Fruit fly (Drosophila melanogaster) whole organism, embryonic: Measurements from ENCODE around the gene CG12301.

Experiments used
- Abd-B ChIP-seq: fragments of 200-800 bp; sonication (Bioruptor generic); optimal IDR thresholded peaks from 2 replicates; lab custom pipeline; 2018; ENCODE audit warnings: missing biosample characterization, mild to moderate bottlenecking, missing genetic modification characterization, moderate library complexity
- BEAF-32 ChIP-seq: fragments of 200-800 bp; sonication (Bioruptor generic); optimal IDR thresholded peaks from 3 replicates; lab custom pipeline; 2017; ENCODE audit warnings: missing biosample characterization, missing genetic modification characterization, mild to moderate bottlenecking, moderate library complexity, missing genetic modification reagents
- CG10147 ChIP-seq: fragments of 200-800 bp; sonication (Bioruptor generic); optimal IDR thresholded peaks from 2 replicates; lab custom pipeline; 2019; ENCODE audit warnings: missing biosample characterization, mild to moderate bottlenecking, missing genetic modification characterization, moderate library complexity
- CG10366 ChIP-seq: fragments of 200-800 bp; sonication (Bioruptor generic); IDR thresholded peaks from 2 replicates; pipeline ENCODE4 v1.3.6; 2022; ENCODE audit warnings: missing biosample characterization, missing genetic modification characterization
- CG12769 ChIP-seq: fragments of 200-800 bp; sonication (Bioruptor generic); optimal IDR thresholded peaks from 2 replicates; lab custom pipeline; 2019; ENCODE audit warnings: missing biosample characterization, mild to moderate bottlenecking, missing genetic modification characterization, moderate library complexity
- CG14050 ChIP-seq: fragments of 200-800 bp; sonication (Bioruptor generic); IDR thresholded peaks from 3 replicates; pipeline ENCODE4 v1.3.6; 2022; ENCODE audit warnings: missing biosample characterization, missing genetic modification characterization
- CG15073 ChIP-seq: fragments of 200-800 bp; sonication (Bioruptor generic); optimal IDR thresholded peaks from 2 replicates; lab custom pipeline; 2016; ENCODE audit warnings: missing biosample characterization, missing genetic modification characterization
- CG17829 ChIP-seq: fragments of 200-800 bp; optimal IDR thresholded peaks from 2 replicates; lab custom pipeline; 2019; ENCODE audit warnings: missing biosample characterization, mild to moderate bottlenecking, missing genetic modification characterization, moderate library complexity
- CG17912 ChIP-seq: fragments of 200-800 bp; sonication (Bioruptor generic); optimal IDR thresholded peaks from 2 replicates; lab custom pipeline; 2018; ENCODE audit warnings: missing biosample characterization, mild to moderate bottlenecking, missing genetic modification characterization
- CG18599 ChIP-seq: fragments of 200-800 bp; sonication (Bioruptor generic); optimal IDR thresholded peaks from 3 replicates; lab custom pipeline; 2017; ENCODE audit warnings: missing biosample characterization, missing genetic modification characterization, mild to moderate bottlenecking, moderate library complexity, missing genetic modification reagents
- CG18619 ChIP-seq: fragments of 200-800 bp; sonication (Bioruptor generic); optimal IDR thresholded peaks from 3 replicates; lab custom pipeline; 2017; ENCODE audit warnings: missing biosample characterization, mild to moderate bottlenecking, missing genetic modification characterization
- CG30403 ChIP-seq: fragments of 200-800 bp; sonication (Bioruptor generic); optimal IDR thresholded peaks from 3 replicates; lab custom pipeline; 2016; ENCODE audit warnings: missing biosample characterization, missing genetic modification characterization
- CG31441 ChIP-seq: fragments of 200-800 bp; sonication (Bioruptor generic); IDR thresholded peaks from 2 replicates; pipeline ENCODE4 v1.3.6; 2022; ENCODE audit warnings: missing biosample characterization, missing genetic modification characterization
- CG4404 ChIP-seq: fragments of 200-800 bp; sonication (Bioruptor generic); IDR thresholded peaks from 2 replicates; pipeline ENCODE4 v1.3.6; 2022; ENCODE audit warnings: missing biosample characterization, missing genetic modification characterization
- CG6175 ChIP-seq: fragments of 200-800 bp; sonication (Bioruptor generic); IDR thresholded peaks from 3 replicates; pipeline ENCODE4 v1.3.6; 2022; ENCODE audit warnings: missing biosample characterization, missing genetic modification characterization
- CG6254 ChIP-seq: fragments of 200-800 bp; sonication (Bioruptor generic); optimal IDR thresholded peaks from 3 replicates; lab custom pipeline; 2017; ENCODE audit warnings: mild to moderate bottlenecking, missing biosample characterization, missing genetic modification reagents, missing genetic modification characterization
- CG6654 ChIP-seq: fragments of 200-800 bp; sonication (Bioruptor generic); optimal IDR thresholded peaks from 2 replicates; lab custom pipeline; 2017; ENCODE audit warnings: missing biosample characterization, mild to moderate bottlenecking, missing genetic modification characterization
- CG7839 ChIP-seq: fragments of 200-800 bp; sonication (Bioruptor generic); optimal IDR thresholded peaks from 3 replicates; lab custom pipeline; 2018; ENCODE audit warnings: missing biosample characterization, mild to moderate bottlenecking, missing genetic modification characterization, moderate library complexity
- CG9876 ChIP-seq: fragments of 200-800 bp; sonication (Bioruptor generic); optimal IDR thresholded peaks from 2 replicates; lab custom pipeline; 2016; ENCODE audit warnings: missing biosample characterization, missing genetic modification characterization
- Drgx ChIP-seq: fragments of 200-800 bp; sonication (Bioruptor generic); IDR thresholded peaks from 2 replicates; pipeline ENCODE4 v1.3.6; 2022; ENCODE audit warnings: missing biosample characterization, missing genetic modification characterization
- Fer3 ChIP-seq: fragments of 200-800 bp; sonication (Bioruptor generic); optimal IDR thresholded peaks from 2 replicates; lab custom pipeline; 2018; ENCODE audit warnings: missing biosample characterization, mild to moderate bottlenecking, missing genetic modification characterization, moderate library complexity
- Gug ChIP-seq: fragments of 200-800 bp; sonication (Bioruptor generic); IDR thresholded peaks from 4 replicates; pipeline ENCODE4 v1.3.6; 2022; ENCODE audit warnings: missing biosample characterization, missing genetic modification characterization
- HmgZ ChIP-seq: fragments of 200-800 bp; sonication (Bioruptor generic); optimal IDR thresholded peaks from 2 replicates; lab custom pipeline; 2018; ENCODE audit warnings: missing biosample characterization, mild to moderate bottlenecking, missing genetic modification characterization
- Hmx ChIP-seq: fragments of 200-800 bp; sonication (Bioruptor generic); optimal IDR thresholded peaks from 2 replicates; lab custom pipeline; 2016; ENCODE audit warnings: missing biosample characterization, missing genetic modification characterization
- MTF-1 ChIP-seq: fragments of 200-800 bp; sonication (Bioruptor generic); optimal IDR thresholded peaks from 2 replicates; lab custom pipeline; 2018; ENCODE audit warnings: missing biosample characterization, mild to moderate bottlenecking, missing genetic modification characterization, borderline replicate concordance
- Meics ChIP-seq: fragments of 200-800 bp; sonication (Bioruptor generic); optimal IDR thresholded peaks from 2 replicates; lab custom pipeline; 2017; ENCODE audit warnings: missing biosample characterization, mild to moderate bottlenecking, missing genetic modification characterization
- Optix ChIP-seq: fragments of 200-800 bp; sonication (Bioruptor generic); IDR thresholded peaks from 3 replicates; pipeline ENCODE4 v1.3.6; 2022; ENCODE audit warnings: missing biosample characterization, missing genetic modification characterization
- Pdp1 ChIP-seq, 2 experiments: fragments of 200-800 bp; sonication (Bioruptor generic); optimal IDR thresholded peaks; 3 replicates each; lab custom pipeline; 2016; ENCODE audit warnings: missing biosample characterization in 2 of 2, missing genetic modification characterization in 2 of 2, mild to moderate bottlenecking in 1 of 2, moderate library complexity in 1 of 2
- Sox100B ChIP-seq: fragments of 200-800 bp; sonication (Bioruptor generic); optimal IDR thresholded peaks from 3 replicates; lab custom pipeline; 2018; ENCODE audit warnings: missing biosample characterization, mild to moderate bottlenecking, missing genetic modification characterization
- Spps ChIP-seq: fragments of 200-800 bp; sonication (Bioruptor generic); optimal IDR thresholded peaks from 2 replicates; lab custom pipeline; 2018; ENCODE audit warnings: missing biosample characterization, mild to moderate bottlenecking, missing genetic modification characterization
- Vsx1 ChIP-seq: fragments of 200-800 bp; sonication (Bioruptor generic); optimal IDR thresholded peaks from 2 replicates; lab custom pipeline; 2017; ENCODE audit warnings: missing biosample characterization, mild to moderate bottlenecking, missing genetic modification characterization, missing genetic modification reagents
- abd-A ChIP-seq: fragments of 200-800 bp; sonication (Bioruptor generic); optimal IDR thresholded peaks from 3 replicates; lab custom pipeline; 2019; ENCODE audit warnings: missing biosample characterization, mild to moderate bottlenecking, missing genetic modification characterization, moderate library complexity
- cato ChIP-seq: fragments of 200-800 bp; sonication (Bioruptor generic); optimal IDR thresholded peaks from 2 replicates; lab custom pipeline; 2016; ENCODE audit warnings: missing biosample characterization, missing genetic modification characterization, borderline replicate concordance
- chm ChIP-seq: fragments of 200-800 bp; sonication (Bioruptor generic); IDR thresholded peaks from 2 replicates; pipeline ENCODE4 v1.3.6; 2022; ENCODE audit warnings: missing biosample characterization, missing genetic modification characterization
- esg ChIP-seq: fragments of 200-800 bp; sonication (Bioruptor generic); conservative IDR thresholded peaks from 2 replicates; pipeline ENCODE4 v1.3.6; 2022; ENCODE audit warnings: missing biosample characterization, missing genetic modification characterization
- fd96Cb ChIP-seq: fragments of 200-800 bp; sonication (Bioruptor generic); optimal IDR thresholded peaks from 2 replicates; lab custom pipeline; 2018; ENCODE audit warnings: missing biosample characterization, mild to moderate bottlenecking, missing genetic modification characterization, moderate library complexity
- grau ChIP-seq: fragments of 200-800 bp; optimal IDR thresholded peaks from 3 replicates; lab custom pipeline; 2019; ENCODE audit warnings: missing biosample characterization, mild to moderate bottlenecking, missing genetic modification characterization, moderate library complexity
- lbe ChIP-seq: fragments of 200-800 bp; sonication (Bioruptor generic); optimal IDR thresholded peaks from 2 replicates; lab custom pipeline; 2016; ENCODE audit warnings: missing biosample characterization, mild to moderate bottlenecking, missing genetic modification characterization
- lmd ChIP-seq: fragments of 200-800 bp; sonication (Bioruptor generic); IDR thresholded peaks from 2 replicates; pipeline ENCODE4 v1.3.6; 2022; ENCODE audit warnings: missing biosample characterization, missing genetic modification characterization
- lola ChIP-seq, 3 experiments: fragments of >200 bp in 2 of 3; fragments of 200-800 bp in 1 of 3; sonication (Bioruptor generic) in 1 of 3; optimal IDR thresholded peaks; 2 replicates each; lab custom pipeline; 2017 to 2019; ENCODE audit warnings: missing biosample characterization in 3 of 3, missing genetic modification characterization in 3 of 3, mild to moderate bottlenecking in 1 of 3, moderate library complexity in 1 of 3
- luna ChIP-seq: fragments of 200-800 bp; sonication (Bioruptor generic); optimal IDR thresholded peaks from 2 replicates; lab custom pipeline; 2016; ENCODE audit warnings: missing biosample characterization, missing genetic modification characterization
- mld ChIP-seq: fragments of 200-800 bp; sonication (Bioruptor generic); IDR thresholded peaks from 3 replicates; pipeline ENCODE4 v1.3.6; 2022; ENCODE audit warnings: missing biosample characterization, missing genetic modification characterization; ENCODE audit not compliant: partially characterized antibody
- nau ChIP-seq: fragments of 200-800 bp; sonication (Bioruptor generic); optimal IDR thresholded peaks from 3 replicates; lab custom pipeline; 2017; ENCODE audit warnings: missing biosample characterization, mild to moderate bottlenecking, missing genetic modification characterization, missing genetic modification reagents
- oc ChIP-seq: fragments of 200-800 bp; sonication (Bioruptor generic); optimal IDR thresholded peaks from 2 replicates; lab custom pipeline; 2018; ENCODE audit warnings: missing biosample characterization, mild to moderate bottlenecking, missing genetic modification characterization, moderate library complexity
- ranshi ChIP-seq: fragments of 200-800 bp; sonication (Bioruptor generic); IDR thresholded peaks from 2 replicates; pipeline ENCODE4 v1.3.6; 2022; ENCODE audit warnings: missing biosample characterization, missing genetic modification characterization
- sens ChIP-seq: fragments of 200-800 bp; sonication (Bioruptor generic); peaks from one replicate; lab custom pipeline; 2016; ENCODE audit warnings: missing biosample characterization, missing genetic modification characterization
- sima ChIP-seq: fragments of 200-800 bp; sonication (Bioruptor generic); optimal IDR thresholded peaks from 2 replicates; lab custom pipeline; 2016; ENCODE audit warnings: missing biosample characterization, missing genetic modification characterization
- slp2 ChIP-seq: fragments of 200-800 bp; sonication (Bioruptor generic); optimal IDR thresholded peaks from 2 replicates; lab custom pipeline; 2016; ENCODE audit warnings: missing biosample characterization, missing genetic modification characterization

CG12301 gene

DNA sequence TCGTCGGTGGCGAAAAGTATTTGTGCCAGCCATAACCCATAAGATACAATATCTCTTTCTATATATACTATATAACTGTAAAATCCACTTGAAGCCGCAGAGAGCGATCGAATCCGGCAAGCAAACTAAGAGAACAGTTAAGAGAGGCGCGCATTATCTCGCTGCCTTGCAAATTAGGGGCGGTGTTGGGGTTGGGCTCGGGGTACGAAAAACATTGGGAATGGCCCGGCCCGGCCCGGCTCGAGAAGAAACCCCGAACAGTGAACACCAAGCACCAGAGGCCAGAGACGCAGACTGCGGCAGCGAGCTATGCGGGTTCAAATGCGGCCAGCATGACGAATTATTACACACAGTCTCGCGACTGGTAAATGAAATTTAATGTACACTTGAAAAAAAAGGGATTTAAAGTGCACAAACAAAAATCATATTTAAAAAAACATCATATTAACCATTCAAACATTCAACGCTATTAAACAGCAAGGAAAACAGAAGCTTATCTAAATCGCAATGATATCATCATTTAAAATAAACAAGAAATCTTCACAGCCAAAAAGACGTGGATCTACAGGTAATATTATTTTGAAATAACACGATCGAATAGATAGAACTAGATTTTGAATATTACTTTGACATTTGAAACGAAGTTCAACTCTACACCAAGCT, 48.1 kb upstream of the CG12301 start:
- TF ChIP-seq CG15073 (GFP tag; lab: Kevin White, UChicago) (no peak), CG10147 (peak; percentile 32), cato (GFP tag; lab: Kevin White, UChicago) (no peak), Optix (no peak), slp2 (GFP tag; lab: Kevin White, UChicago) (peak; percentile 15), CG30403 (peak; percentile 32), CG17829 (tag; lab: Kevin White, UChicago) (peak; percentile 14), ranshi (GFP tag; lab: Robert Waterston, UW) (peak; percentile 68), CG18599 (GFP tag; lab: Kevin White, UChicago) (peak; percentile 53), BEAF-32 (GFP tag; lab: Kevin White, UChicago) (no peak), nau (GFP tag; lab: Kevin White, UChicago) (no peak), Sox100B (GFP tag; lab: Kevin White, UChicago) (peak; percentile 78), CG6654 (peak; percentile 1), CG6175 (GFP tag; lab: Robert Waterston, UW) (0 out of 3 replicates have a peak, but pooled peaks have one; percentile 56), CG9876 (peak; percentile 22), Spps (tag; lab: Kevin White, UChicago) (no peak), HmgZ (tag; lab: Kevin White, UChicago) (peak; percentile 2), Pdp1 (GFP tag; optimal IDR thresholded peaks at IDR 0.05; lab: Kevin White, UChicago) (peak in 1 of 2 experiments; percentile 32), luna (no peak), oc (tag; lab: Kevin White, UChicago) (peak; percentile 16), abd-A (tag; lab: Kevin White, UChicago) (peak; percentile 10), sens (GFP tag; lab: Kevin White, UChicago) (peak; percentile 84), CG12769 (tag; lab: Kevin White, UChicago) (peak; percentile 68), sima (GFP tag; lab: Kevin White, UChicago) (no peak), CG18619 (GFP tag; lab: Kevin White, UChicago) (no peak), fd96Cb (tag; lab: Kevin White, UChicago) (peak; percentile 66), CG17912 (no peak), CG14050 (GFP tag; lab: Robert Waterston, UW) (peak; percentile 9; the same call in 1 of the 3 replicates), CG6254 (GFP tag; lab: Kevin White, UChicago) (peak; percentile 25), CG4404 (GFP tag; lab: Robert Waterston, UW) (peak; percentile 24; the same call in 1 of the 2 replicates), esg (GFP tag; lab: Robert Waterston, UW) (peak; percentile 55), Abd-B (GFP tag; lab: Kevin White, UChicago) (peak; percentile 15), Fer3 (tag; lab: Kevin White, UChicago) (peak; percentile 16), lmd (peak; percentile 58), Meics (GFP tag; lab: Kevin White, UChicago) (peak; percentile 49), Vsx1 (GFP tag; lab: Kevin White, UChicago) (no peak), lola (GFP tag; optimal IDR thresholded peaks at IDR 0.05; lab: Kevin White, UChicago) (peak in 1 of 3 experiments; percentile 42), lbe (peak; percentile 74), Gug (GFP tag; lab: Robert Waterston, UW) (peak; percentile 21; the same call in 1 of the 4 replicates), mld (no peak), Drgx (GFP tag; lab: Robert Waterston, UW) (peak; percentile 70), Hmx (GFP tag; lab: Kevin White, UChicago) (no peak), CG7839 (tag; lab: Kevin White, UChicago) (peak; percentile 38), MTF-1 (no peak), chm (GFP tag; lab: Robert Waterston, UW) (peak; percentile 23; the same call in 1 of the 2 replicates), CG10366 (GFP tag; lab: Robert Waterston, UW) (peak; percentile 35; the same call in 1 of the 2 replicates), grau (tag; lab: Kevin White, UChicago) (peak; percentile 51), CG31441 (GFP tag; lab: Robert Waterston, UW) (peak; percentile 68)
